Worm (Caenorhabditis elegans): Measurements from ENCODE around the gene dpy-31.
"Not testable (repeated sequence)": the region's sequence is repeated elsewhere in the genome, so short reads cannot be mapped to it uniquely, and the experiment has no call there.

DNA sequence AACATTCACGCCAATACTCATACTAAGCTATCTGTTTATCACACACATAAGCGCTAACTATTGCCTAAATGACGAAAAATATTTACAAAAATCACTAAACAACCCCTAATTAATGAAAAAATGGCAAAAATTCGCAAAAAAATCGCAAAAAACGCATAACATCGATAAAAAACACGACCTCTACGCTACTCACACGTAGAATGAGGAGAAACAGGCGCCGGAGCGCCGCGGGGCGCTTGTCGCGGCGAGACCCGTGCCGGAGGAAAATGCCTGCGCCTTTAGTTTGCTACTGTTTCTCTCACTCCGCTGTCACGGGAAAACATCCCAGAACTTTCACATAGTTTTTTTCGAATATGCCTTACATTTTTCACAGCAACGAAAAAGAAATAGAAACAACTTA, 35.9 kb downstream of the dpy-31 start:
- not testable (repeated sequence) for TF ChIP-seq pax-3, lin-15B (tag; optimal IDR thresholded peaks at IDR 0.05)

All from whole organism, L1 larva.